Worm (Caenorhabditis elegans): ENCODE data around the gene epc-1.

epc-1 gene

ce11 chrIII:12614669-12615451, 6.5 kb upstream of the epc-1 start (continued):
- no peak for TF ChIP-seq F49E8.2 (tag; optimal IDR thresholded peaks at IDR 0.05; ENCODE audit: insufficient read depth)
- TF ChIP-seq akir-1 (GFP tag; optimal IDR thresholded peaks at IDR 0.05): no peak
- peak; percentile 80 for TF ChIP-seq atf-7 (tag; optimal IDR thresholded peaks at IDR 0.05)
- no peak for TF ChIP-seq snpc-1.3 (tag; optimal IDR thresholded peaks at IDR 0.05; ENCODE audit: insufficient read depth)
- 0 out of 2 replicates have a peak, but pooled peaks have one; percentile 45 for TF ChIP-seq let-526 (GFP tag; IDR thresholded peaks at IDR 0.05)
- no peak for TF ChIP-seq ztf-28 (GFP tag; IDR thresholded peaks at IDR 0.05)
- no peak for TF ChIP-seq B0261.1 (tag; optimal IDR thresholded peaks at IDR 0.05)
- TF ChIP-seq K12H6.12 (tag; optimal IDR thresholded peaks at IDR 0.05): peak; percentile 69
- peak; percentile 48 for TF ChIP-seq tbp1 (GFP tag; optimal IDR thresholded peaks at IDR 0.05)
- TF ChIP-seq chd-7 (tag; optimal IDR thresholded peaks at IDR 0.05): peak; percentile 58
- no peak for TF ChIP-seq C17E4.6 (GFP tag; IDR thresholded peaks at IDR 0.05)
- TF ChIP-seq Y79H2A.3 (GFP tag; conservative IDR thresholded peaks at IDR 0.05): 0 out of 2 replicates have a peak, but pooled peaks have one; percentile 44
- TF ChIP-seq sptf-2 (GFP tag; optimal IDR thresholded peaks at IDR 0.05): no peak
- peak; percentile 63; the same call in 1 of the 2 replicates for TF ChIP-seq madf-3 (GFP tag; IDR thresholded peaks at IDR 0.05)
- TF ChIP-seq hlh-12 (tag; optimal IDR thresholded peaks at IDR 0.05): peak; percentile 12
- TF ChIP-seq ceh-40 (GFP tag; IDR thresholded peaks at IDR 0.05): no peak
- no peak for TF ChIP-seq attf-3 (GFP tag; conservative IDR thresholded peaks at IDR 0.05)
- 0 out of 2 replicates have a peak, but pooled peaks have one; percentile 36 for TF ChIP-seq pbrm-1 (GFP tag; IDR thresholded peaks at IDR 0.05)
- no peak for TF ChIP-seq ccch-3 (GFP tag; optimal IDR thresholded peaks at IDR 0.05)
- no peak for TF ChIP-seq T26A5.8 (tag; optimal IDR thresholded peaks at IDR 0.05)
- no peak for TF ChIP-seq efl-1 (GFP tag; optimal IDR thresholded peaks at IDR 0.05)
- TF ChIP-seq cebp-2 (GFP tag; IDR thresholded peaks at IDR 0.05): no peak
- no peak for TF ChIP-seq ztf-3 (GFP tag; optimal IDR thresholded peaks at IDR 0.05)
- no peak for TF ChIP-seq egl-18 (GFP tag; IDR thresholded peaks at IDR 0.05)
- TF ChIP-seq mes-4 (tag; optimal IDR thresholded peaks at IDR 0.05): no peak
- no peak for TF ChIP-seq ztf-22 (GFP tag; optimal IDR thresholded peaks at IDR 0.05)
- peak; percentile 80 for TF ChIP-seq madf-10 (tag; optimal IDR thresholded peaks at IDR 0.05)
- peak; percentile 78; the same call in 1 of the 2 replicates for TF ChIP-seq Y53G8AR.9 (GFP tag; conservative IDR thresholded peaks at IDR 0.05)
- peak; percentile 21 for TF ChIP-seq repo-1 (tag; optimal IDR thresholded peaks at IDR 0.05)
- TF ChIP-seq ceh-79 (tag; optimal IDR thresholded peaks at IDR 0.05): no peak
- TF ChIP-seq nhr-80 (tag; optimal IDR thresholded peaks at IDR 0.05): peak; percentile 82
- TF ChIP-seq lir-1 (GFP tag; conservative IDR thresholded peaks at IDR 0.05): 0 out of 2 replicates have a peak, but pooled peaks have one; percentile 44
- TF ChIP-seq rpc-1 (optimal IDR thresholded peaks at IDR 0.05): peak; percentile 21
- no peak for TF ChIP-seq rpc-1 (tag; optimal IDR thresholded peaks at IDR 0.05)
- TF ChIP-seq lsl-1 (GFP tag; optimal IDR thresholded peaks at IDR 0.05): no peak
- no peak for TF ChIP-seq lin-35 (GFP tag; optimal IDR thresholded peaks at IDR 0.05)
- TF ChIP-seq pha-4 (tag; optimal IDR thresholded peaks at IDR 0.05): peak; percentile 4
- TF ChIP-seq dpl-1 (GFP tag; optimal IDR thresholded peaks at IDR 0.05): no peak
- no peak for TF ChIP-seq snpc-1.1 (tag; optimal IDR thresholded peaks at IDR 0.05; ENCODE audit: insufficient read depth)
- no peak for TF ChIP-seq hmg-20 (GFP tag; IDR thresholded peaks at IDR 0.05)
- TF ChIP-seq F55B11.4 (tag; optimal IDR thresholded peaks at IDR 0.05; ENCODE audit: borderline replicate concordance, insufficient read depth): no peak
- peak; percentile 82 for TF ChIP-seq ets-4 (GFP tag; optimal IDR thresholded peaks at IDR 0.05)
- TF ChIP-seq nhr-179 (tag; optimal IDR thresholded peaks at IDR 0.05): no peak
- no peak for TF ChIP-seq F57C9.4 (tag; optimal IDR thresholded peaks at IDR 0.05)
- no peak for TF ChIP-seq egrh-3 (GFP tag; IDR thresholded peaks at IDR 0.05)
- peak; percentile 60; the same call in 1 of the 2 replicates for TF ChIP-seq egl-44 (GFP tag; IDR thresholded peaks at IDR 0.05)
- peak; percentile 7 for TF ChIP-seq ZK185.1 (tag; optimal IDR thresholded peaks at IDR 0.05; ENCODE audit: poor library complexity, severe bottlenecking)
